Fruit fly (Drosophila melanogaster): ENCODE data around the gene TwdlL.
A peak's percentile ranks its signal among the peaks of the same experiment; 100 is the strongest.

The TwdlL gene

dm6 chr3R:26628624-26629023 is 3.2 kb upstream of the TwdlL start, which contains the start of gene TwdlK:
TwdlK (minus strand) TSS chr3R:26628724.
- TF ChIP-seq ovo (GFP tag; optimal IDR thresholded peaks at IDR 0.05) (no peak), CG7045 (GFP tag; optimal IDR thresholded peaks at IDR 0.05) (no peak), CG33017 (tag; optimal IDR thresholded peaks at IDR 0.05) (no peak), bab1 (GFP tag; optimal IDR thresholded peaks at IDR 0.05) (no peak), CG5204 (GFP tag; optimal IDR thresholded peaks at IDR 0.05) (no peak), CG12768 (GFP tag; optimal IDR thresholded peaks at IDR 0.05) (no peak), tj (GFP tag; optimal IDR thresholded peaks at IDR 0.05) (no peak), CG14711 (tag; optimal IDR thresholded peaks at IDR 0.05) (no peak), kay (GFP tag; ENCODE audit: borderline replicate concordance) (no peak), Hr96 (GFP tag; optimal IDR thresholded peaks at IDR 0.05) (no peak), CG7101 (tag; optimal IDR thresholded peaks at IDR 0.05) (no peak), CG1620 (GFP tag; optimal IDR thresholded peaks at IDR 0.05) (no peak), Mnt (GFP tag; optimal IDR thresholded peaks at IDR 0.05) (no peak), cnc (optimal IDR thresholded peaks at IDR 0.05) (no peak), Crg-1 (GFP tag; optimal IDR thresholded peaks at IDR 0.05) (no peak), pad (GFP tag; optimal IDR thresholded peaks at IDR 0.05) (no peak)

- no peak for TF ChIP-seq CG5204 (GFP tag; optimal IDR thresholded peaks at IDR 0.05)
- no peak for TF ChIP-seq Mnt (GFP tag; optimal IDR thresholded peaks at IDR 0.05)
- no peak for TF ChIP-seq CG7045 (GFP tag; optimal IDR thresholded peaks at IDR 0.05)
- no peak for TF ChIP-seq pad (GFP tag; optimal IDR thresholded peaks at IDR 0.05)
- TF ChIP-seq CG14711 (tag; optimal IDR thresholded peaks at IDR 0.05) = no peak
- no peak for TF ChIP-seq CG12768 (GFP tag; optimal IDR thresholded peaks at IDR 0.05)
These were observed 1.2 kb upstream of the TwdlL start, which contains the start of gene TwdlO for dm6 chr3R:26626638-26627037. TwdlO (minus strand) TSS chr3R:26626738.

dm6 chr3R:26623493-26623956 is 1.9 kb downstream of the TwdlL start, which contains the start of gene TwdlB:
TwdlB (minus strand) TSS chr3R:26623543.
- no peak for TF ChIP-seq pad (GFP tag; optimal IDR thresholded peaks at IDR 0.05)
- no peak for TF ChIP-seq bab1 (GFP tag; optimal IDR thresholded peaks at IDR 0.05)
- TF ChIP-seq toe (GFP tag; optimal IDR thresholded peaks at IDR 0.05) = no peak
- no peak for TF ChIP-seq tj (GFP tag; optimal IDR thresholded peaks at IDR 0.05)
- no peak for TF ChIP-seq CG33017 (tag; optimal IDR thresholded peaks at IDR 0.05)
- no peak for TF ChIP-seq CG14711 (tag; optimal IDR thresholded peaks at IDR 0.05)
- no peak for TF ChIP-seq Mnt (GFP tag; optimal IDR thresholded peaks at IDR 0.05)

- no peak for TF ChIP-seq Hr96 (GFP tag; optimal IDR thresholded peaks at IDR 0.05)
- TF ChIP-seq CG1620 (GFP tag; optimal IDR thresholded peaks at IDR 0.05) = no peak
- TF ChIP-seq CG7101 (tag; optimal IDR thresholded peaks at IDR 0.05) = no peak
- TF ChIP-seq tj (GFP tag; optimal IDR thresholded peaks at IDR 0.05) = no peak
- TF ChIP-seq CG5204 (GFP tag; optimal IDR thresholded peaks at IDR 0.05) = no peak
- TF ChIP-seq toe (GFP tag; optimal IDR thresholded peaks at IDR 0.05) = no peak
- no peak for TF ChIP-seq CG12768 (GFP tag; optimal IDR thresholded peaks at IDR 0.05)
- TF ChIP-seq Clk (GFP tag; optimal IDR thresholded peaks at IDR 0.05) = no peak
- no peak for TF ChIP-seq CG11617 (GFP tag; optimal IDR thresholded peaks at IDR 0.05)
- TF ChIP-seq CG14711 (tag; optimal IDR thresholded peaks at IDR 0.05) = no peak
- no peak for TF ChIP-seq Crg-1 (GFP tag; optimal IDR thresholded peaks at IDR 0.05)
- TF ChIP-seq cic (GFP tag; optimal IDR thresholded peaks at IDR 0.05) = no peak
- no peak for TF ChIP-seq pad (GFP tag; optimal IDR thresholded peaks at IDR 0.05)
- TF ChIP-seq cnc (optimal IDR thresholded peaks at IDR 0.05) = no peak
- no peak for TF ChIP-seq CG33017 (tag; optimal IDR thresholded peaks at IDR 0.05)
- no peak for TF ChIP-seq bab1 (GFP tag; optimal IDR thresholded peaks at IDR 0.05)
- no peak for TF ChIP-seq ovo (GFP tag; optimal IDR thresholded peaks at IDR 0.05)
- TF ChIP-seq CG7045 (GFP tag; optimal IDR thresholded peaks at IDR 0.05) = no peak
These were observed 4.1 kb downstream of the TwdlL start, which contains the start of gene TwdlP for dm6 chr3R:26621314-26621813. TwdlP (minus strand) TSS chr3R:26621364.

dm6 chr3R:26618818-26619217 is 6.6 kb downstream of the TwdlL start, which contains the start of gene TwdlM:
TwdlM (plus strand) TSS chr3R:26619118.
- no peak for TF ChIP-seq ovo (GFP tag; optimal IDR thresholded peaks at IDR 0.05)
- no peak for TF ChIP-seq CG5204 (GFP tag; optimal IDR thresholded peaks at IDR 0.05)
- TF ChIP-seq kay (GFP tag; ENCODE audit: borderline replicate concordance) = no peak
- TF ChIP-seq cic (GFP tag; optimal IDR thresholded peaks at IDR 0.05) = no peak
- TF ChIP-seq cnc (optimal IDR thresholded peaks at IDR 0.05) = no peak
- no peak for TF ChIP-seq tj (GFP tag; optimal IDR thresholded peaks at IDR 0.05)
- TF ChIP-seq CG11617 (GFP tag; optimal IDR thresholded peaks at IDR 0.05) = no peak
- no peak for TF ChIP-seq CG7045 (GFP tag; optimal IDR thresholded peaks at IDR 0.05)
- no peak for TF ChIP-seq CG33017 (tag; optimal IDR thresholded peaks at IDR 0.05)
- no peak for TF ChIP-seq CG12768 (GFP tag; optimal IDR thresholded peaks at IDR 0.05)
- no peak for TF ChIP-seq CG7101 (tag; optimal IDR thresholded peaks at IDR 0.05)
- no peak for TF ChIP-seq pad (GFP tag; optimal IDR thresholded peaks at IDR 0.05)
- TF ChIP-seq Crg-1 (GFP tag; optimal IDR thresholded peaks at IDR 0.05) = no peak

- TF ChIP-seq toe (GFP tag; optimal IDR thresholded peaks at IDR 0.05) (no peak), Clk (GFP tag; optimal IDR thresholded peaks at IDR 0.05) (no peak), CG11617 (GFP tag; optimal IDR thresholded peaks at IDR 0.05) (no peak), ovo (GFP tag; optimal IDR thresholded peaks at IDR 0.05) (no peak)
These were observed 10.0 kb downstream of the TwdlL start for dm6 chr3R:26615428-26615827.

dm6 chr3R:26606498-26606897 is 19.0 kb downstream of the TwdlL start:
- peak; percentile 80 for TF ChIP-seq pad (GFP tag; optimal IDR thresholded peaks at IDR 0.05)
- no peak for TF ChIP-seq toe (GFP tag; optimal IDR thresholded peaks at IDR 0.05)
